Fruit fly (Drosophila melanogaster) whole organism, prepupa: ENCODE measurements around the gene CG9662.

Experiments
- Blimp-1 ChIP-seq: fragments of 200-800 bp; sonication (Bioruptor generic); optimal IDR thresholded peaks from 3 replicates; lab custom pipeline; 2017; ENCODE audit warnings: missing biosample characterization, missing genetic modification characterization, mild to moderate bottlenecking, moderate library complexity, missing genetic modification reagents
- CG10669 ChIP-seq: fragments of 200-800 bp; sonication (Bioruptor generic); optimal IDR thresholded peaks from 3 replicates; lab custom pipeline; 2018; ENCODE audit warnings: missing biosample characterization, mild to moderate bottlenecking, missing genetic modification characterization, moderate library complexity
- CG11294 ChIP-seq: fragments of 200-800 bp; sonication (Bioruptor generic); IDR thresholded peaks from 2 replicates; pipeline ENCODE4 v1.3.6; 2022; ENCODE audit warnings: missing biosample characterization, missing genetic modification characterization
- CG15336 ChIP-seq: fragments of 200-800 bp; sonication (Bioruptor generic); IDR thresholded peaks from 2 replicates; pipeline ENCODE4 v1.3.6; 2022; ENCODE audit warnings: missing biosample characterization, missing genetic modification characterization
- CG16779 ChIP-seq: fragments of 200-800 bp; sonication (Bioruptor generic); optimal IDR thresholded peaks from 3 replicates; lab custom pipeline; 2017; ENCODE audit warnings: missing biosample characterization, mild to moderate bottlenecking, missing genetic modification characterization
- CG3032 ChIP-seq: fragments of 200-800 bp; optimal IDR thresholded peaks from 2 replicates; lab custom pipeline; 2019; ENCODE audit warnings: missing biosample characterization, mild to moderate bottlenecking, missing genetic modification characterization, moderate library complexity
- CG34406 ChIP-seq: fragments of 200-800 bp; sonication (Bioruptor generic); optimal IDR thresholded peaks from 3 replicates; lab custom pipeline; 2016; ENCODE audit warnings: missing biosample characterization, missing genetic modification characterization
- CG6808 ChIP-seq: fragments of 200-800 bp; sonication (Bioruptor generic); optimal IDR thresholded peaks from 3 replicates; lab custom pipeline; 2017; ENCODE audit warnings: missing biosample characterization, missing genetic modification characterization, mild to moderate bottlenecking, moderate library complexity, missing genetic modification reagents
- CG7368 ChIP-seq: fragments of 200-800 bp; sonication (Bioruptor generic); optimal IDR thresholded peaks from 3 replicates; lab custom pipeline; 2016; ENCODE audit warnings: missing biosample characterization, missing genetic modification characterization
- CG8119 ChIP-seq: fragments of 200-800 bp; sonication (Bioruptor generic); IDR thresholded peaks from 3 replicates; pipeline ENCODE4 v1.3.6; 2022; ENCODE audit warnings: missing biosample characterization, missing genetic modification characterization
- CG9139 ChIP-seq: fragments of 200-800 bp; sonication (Bioruptor generic); optimal IDR thresholded peaks from 3 replicates; lab custom pipeline; 2017; ENCODE audit warnings: missing biosample characterization, mild to moderate bottlenecking, missing genetic modification characterization
- Eip78C ChIP-seq: fragments of 200-800 bp; sonication (Bioruptor generic); peaks from one replicate; lab custom pipeline; 2016; ENCODE audit warnings: missing biosample characterization, missing genetic modification characterization
- Eip93F ChIP-seq: fragments of 200-800 bp; sonication (Bioruptor generic); optimal IDR thresholded peaks from 2 replicates; lab custom pipeline; 2016; ENCODE audit warnings: missing biosample characterization, mild to moderate bottlenecking, missing genetic modification characterization
- Ets21C ChIP-seq: fragments of 200-800 bp; sonication (Bioruptor generic); optimal IDR thresholded peaks from 3 replicates; lab custom pipeline; 2016; ENCODE audit warnings: missing biosample characterization, missing genetic modification characterization
- Ets96B ChIP-seq: fragments of 200-800 bp; optimal IDR thresholded peaks from 2 replicates; lab custom pipeline; 2019; ENCODE audit warnings: missing biosample characterization, mild to moderate bottlenecking, missing genetic modification characterization, moderate library complexity
- Gug ChIP-seq: fragments of 200-800 bp; sonication (Bioruptor generic); IDR thresholded peaks from 2 replicates; pipeline ENCODE4 v1.3.6; 2022; ENCODE audit warnings: missing biosample characterization, missing genetic modification characterization
- Hr38 ChIP-seq: sonication (Bioruptor generic); optimal IDR thresholded peaks from 2 replicates; lab custom pipeline; 2016; ENCODE audit warnings: missing biosample characterization, missing genetic modification characterization
- Hr39 ChIP-seq: fragments of 200-800 bp; sonication (Bioruptor generic); optimal IDR thresholded peaks from 2 replicates; lab custom pipeline; 2016; ENCODE audit warnings: missing biosample characterization, missing genetic modification characterization
- Hr4 ChIP-seq: fragments of 200-800 bp; sonication (Bioruptor generic); optimal IDR thresholded peaks from 3 replicates; lab custom pipeline; 2016; ENCODE audit warnings: missing biosample characterization, missing genetic modification characterization
- Lpt ChIP-seq: fragments of 200-800 bp; sonication (Bioruptor generic); optimal IDR thresholded peaks from 3 replicates; lab custom pipeline; 2016; ENCODE audit warnings: missing biosample characterization, missing genetic modification characterization
- OdsH ChIP-seq: fragments of 200-800 bp; sonication (Bioruptor generic); optimal IDR thresholded peaks from 3 replicates; lab custom pipeline; 2016; ENCODE audit warnings: missing biosample characterization, missing genetic modification characterization
- Smox ChIP-seq: fragments of 200-800 bp; sonication (Bioruptor generic); optimal IDR thresholded peaks from 3 replicates; lab custom pipeline; 2016; ENCODE audit warnings: missing biosample characterization, missing genetic modification characterization
- Sox102F ChIP-seq: fragments of 200-800 bp; sonication (Bioruptor generic); optimal IDR thresholded peaks from 2 replicates; lab custom pipeline; 2016; ENCODE audit warnings: missing biosample characterization, mild to moderate bottlenecking, missing genetic modification characterization
- Sox15 ChIP-seq: fragments of 200-800 bp; sonication (Bioruptor generic); optimal IDR thresholded peaks from 3 replicates; lab custom pipeline; 2016; ENCODE audit warnings: missing biosample characterization, missing genetic modification characterization
- acj6 ChIP-seq: fragments of 200-800 bp; sonication (Bioruptor generic); optimal IDR thresholded peaks from 3 replicates; lab custom pipeline; 2016; ENCODE audit warnings: missing biosample characterization, missing genetic modification characterization
- cyc ChIP-seq: fragments of 200-800 bp; sonication (Bioruptor generic); optimal IDR thresholded peaks from 3 replicates; lab custom pipeline; 2016; ENCODE audit warnings: missing biosample characterization, missing genetic modification characterization
- dsx ChIP-seq: fragments of 200-800 bp; optimal IDR thresholded peaks from 3 replicates; lab custom pipeline; 2019; ENCODE audit warnings: missing biosample characterization, mild to moderate bottlenecking, missing genetic modification characterization, moderate library complexity; ENCODE audit not compliant: poor library complexity, severe bottlenecking
- eg ChIP-seq: fragments of 200-800 bp; sonication (Bioruptor generic); IDR thresholded peaks from 3 replicates; pipeline ENCODE4 v1.3.6; 2022; ENCODE audit warnings: missing biosample characterization, missing genetic modification characterization
- esn ChIP-seq: fragments of 200-800 bp; sonication (Bioruptor generic); optimal IDR thresholded peaks from 2 replicates; lab custom pipeline; 2016; ENCODE audit warnings: missing biosample characterization, mild to moderate bottlenecking, missing genetic modification characterization, moderate library complexity
- fd59A ChIP-seq: fragments of 200-800 bp; sonication (Bioruptor generic); optimal IDR thresholded peaks from 2 replicates; lab custom pipeline; 2017; ENCODE audit warnings: missing biosample characterization, mild to moderate bottlenecking, missing genetic modification characterization, missing genetic modification reagents
- net ChIP-seq: fragments of 200-800 bp; sonication (Bioruptor generic); optimal IDR thresholded peaks from 3 replicates; lab custom pipeline; 2016; ENCODE audit warnings: missing biosample characterization, missing genetic modification characterization
- pdm3 ChIP-seq: fragments of 200-800 bp; sonication (Bioruptor generic); optimal IDR thresholded peaks from 3 replicates; lab custom pipeline; 2016; ENCODE audit warnings: missing biosample characterization, missing genetic modification characterization
- salr ChIP-seq, 2 experiments: fragments of 200-800 bp; sonication (Bioruptor generic); optimal IDR thresholded peaks; 3 replicates each; lab custom pipeline; 2016 to 2018; ENCODE audit warnings: missing biosample characterization in 2 of 2, missing genetic modification characterization in 2 of 2, mild to moderate bottlenecking in 1 of 2
- ss ChIP-seq, 2 experiments: fragments of 200-800 bp; sonication (Bioruptor generic); optimal IDR thresholded peaks; 2 replicates in 1 of 2; 3 replicates in 1 of 2; lab custom pipeline; 2017 to 2018; ENCODE audit warnings: mild to moderate bottlenecking in 2 of 2, missing biosample characterization in 2 of 2, missing genetic modification characterization in 2 of 2, moderate library complexity in 1 of 2
- svp ChIP-seq: fragments of 200-800 bp; sonication (Bioruptor generic); peaks from one replicate; lab custom pipeline; 2016; ENCODE audit warnings: missing biosample characterization, missing genetic modification characterization
- topi ChIP-seq: fragments of 200-800 bp; sonication (Bioruptor generic); optimal IDR thresholded peaks from 3 replicates; lab custom pipeline; 2016; ENCODE audit warnings: missing biosample characterization, missing genetic modification characterization

The CG9662 gene

DNA sequence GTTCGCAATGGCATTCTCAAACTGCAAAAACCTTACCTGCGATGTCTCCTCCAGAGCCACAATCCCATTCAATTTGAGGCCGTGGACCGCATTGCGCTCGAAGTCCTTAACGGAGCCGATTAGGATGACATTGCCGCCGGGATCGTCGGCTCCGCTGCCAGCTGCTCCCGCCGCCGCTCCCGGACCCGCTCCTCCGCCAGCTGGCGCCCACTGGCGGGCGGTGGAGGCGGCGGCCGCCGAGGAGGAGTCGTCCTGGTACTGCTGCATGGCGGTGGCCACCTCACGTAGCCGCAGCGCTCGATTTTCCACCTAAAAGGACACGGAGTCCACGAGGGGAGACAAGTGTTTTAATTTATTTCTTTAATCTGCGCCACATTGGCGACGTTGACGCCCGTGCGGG is 31.2 kb upstream of the CG9662 start:
- TF ChIP-seq Eip78C (GFP tag; lab: Kevin White, UChicago) = no peak
- no peak for TF ChIP-seq pdm3 (GFP tag; lab: Kevin White, UChicago)
- no peak for TF ChIP-seq CG34406 (GFP tag; lab: Kevin White, UChicago)
- no peak for TF ChIP-seq fd59A (GFP tag; lab: Kevin White, UChicago)
- no peak for TF ChIP-seq topi
- TF ChIP-seq CG7368 = no peak
- TF ChIP-seq Eip93F (GFP tag; lab: Kevin White, UChicago) = no peak
- TF ChIP-seq Hr4 (GFP tag; lab: Kevin White, UChicago) = no peak
- no peak for TF ChIP-seq Smox
- no peak for TF ChIP-seq Gug (GFP tag; lab: Robert Waterston, UW)
- TF ChIP-seq esn (GFP tag; lab: Kevin White, UChicago) = no peak
- TF ChIP-seq Ets96B (tag; lab: Kevin White, UChicago) = no peak
- TF ChIP-seq cyc = no peak
- no peak for TF ChIP-seq ss (GFP tag; optimal IDR thresholded peaks at IDR 0.05; lab: Kevin White, UChicago)
- TF ChIP-seq, all 60 proteins: peak for 0

DNA sequence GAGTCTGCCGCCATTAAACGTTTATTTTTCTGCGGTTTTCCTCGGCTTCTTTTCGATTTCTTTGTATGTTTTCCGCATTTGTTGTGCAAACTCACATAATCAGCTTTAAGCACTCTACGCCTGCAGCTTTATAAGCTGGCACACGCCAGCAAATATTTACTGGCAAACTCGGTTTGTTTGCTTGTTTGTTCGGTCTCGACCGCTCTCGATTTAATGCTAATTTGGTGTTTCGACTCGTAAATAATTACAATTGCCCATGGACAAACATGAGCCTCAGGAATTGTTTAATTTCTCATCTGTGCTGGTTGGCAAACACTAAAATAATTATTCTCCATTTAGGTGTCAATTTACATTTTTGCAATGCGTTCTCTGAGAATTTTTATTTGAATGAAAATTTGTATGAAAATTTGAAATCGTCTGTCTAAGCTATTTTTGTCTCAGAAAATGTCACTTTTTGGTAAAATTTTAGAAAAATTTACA is 21.1 kb upstream of the CG9662 start, which contains the start of gene CG34175:
TSS of gene CG34175 (plus strand) at position 430 of the 480 bp plus-strand sequence.
- TF ChIP-seq CG16779 (tag; lab: Kevin White, UChicago) (no peak), CG11294 (GFP tag; lab: Robert Waterston, UW) (no peak), pdm3 (GFP tag; lab: Kevin White, UChicago) (no peak), OdsH (GFP tag; lab: Kevin White, UChicago) (no peak), Ets21C (GFP tag; lab: Kevin White, UChicago) (no peak), CG10669 (GFP tag; lab: Kevin White, UChicago) (no peak), dsx (GFP tag; lab: Kevin White, UChicago) (no peak)

DNA sequence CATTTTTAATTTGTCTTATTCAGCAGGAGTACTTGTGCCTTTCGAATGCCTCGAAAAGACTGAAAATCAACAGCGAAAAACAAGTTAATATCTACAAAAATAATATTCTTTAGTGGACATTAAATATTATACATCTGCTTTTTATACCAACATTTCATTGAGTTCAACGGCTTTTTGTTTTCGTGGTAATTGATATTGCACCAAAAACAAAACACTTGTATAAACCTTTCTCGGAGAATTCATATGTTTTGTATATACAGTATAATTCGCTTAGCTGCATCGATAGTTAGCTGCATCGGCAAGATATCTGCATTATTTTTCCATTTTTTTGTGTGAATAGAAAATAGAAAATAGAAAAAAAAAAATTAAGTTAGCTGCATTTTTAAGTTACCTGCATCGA is 11.9 kb upstream of the CG9662 start, which contains the start of gene CG42460:
TSS of gene CG42460 (minus strand) at position 101 of the 400 bp plus-strand sequence.
- TF ChIP-seq svp (GFP tag; lab: Kevin White, UChicago) = peak; percentile 13

DNA sequence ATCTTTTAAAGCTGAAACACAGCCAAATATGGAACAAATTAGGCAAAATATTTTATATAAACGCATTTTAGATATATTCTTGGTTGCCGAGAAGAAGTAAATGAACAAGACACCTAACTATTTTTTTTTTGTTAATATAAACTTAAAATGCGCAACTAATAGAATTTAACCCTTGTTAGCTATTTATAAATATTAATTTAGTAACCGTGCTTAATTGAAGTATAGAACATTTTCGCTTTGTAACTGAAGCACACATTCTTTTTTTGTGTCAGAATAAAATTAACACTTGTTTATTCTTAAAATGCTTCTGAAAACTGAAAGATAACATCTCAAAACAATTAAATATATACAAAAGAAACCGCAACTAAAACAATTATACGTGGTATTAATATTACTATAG is 11.1 kb upstream of the CG9662 start, which contains the start of gene Sfp23F:
TSS of gene Sfp23F (minus strand) at position 101 of the 400 bp plus-strand sequence.
- TF ChIP-seq net (GFP tag; lab: Kevin White, UChicago) = no peak
- no peak for TF ChIP-seq salr (GFP tag; optimal IDR thresholded peaks at IDR 0.05; lab: Kevin White, UChicago)
- TF ChIP-seq CG3032 = no peak
- no peak for TF ChIP-seq Sox102F (GFP tag; lab: Kevin White, UChicago)
- no peak for TF ChIP-seq CG8119
- no peak for TF ChIP-seq Hr39
- TF ChIP-seq CG6808 (GFP tag; lab: Kevin White, UChicago) = no peak
- no peak for TF ChIP-seq Blimp-1 (GFP tag; lab: Kevin White, UChicago)
- TF ChIP-seq Hr38 (GFP tag; lab: Kevin White, UChicago) = no peak
- no peak for TF ChIP-seq eg (GFP tag; lab: Robert Waterston, UW)
- no peak for TF ChIP-seq acj6 (GFP tag; lab: Kevin White, UChicago)
- TF ChIP-seq Lpt (GFP tag; lab: Kevin White, UChicago) = no peak
- TF ChIP-seq CG15336 (GFP tag; lab: Robert Waterston, UW) = no peak
- no peak for TF ChIP-seq dsx (GFP tag; lab: Kevin White, UChicago)
- TF ChIP-seq CG34406 (GFP tag; lab: Kevin White, UChicago) = no peak
- no peak for TF ChIP-seq CG9139 (GFP tag; lab: Kevin White, UChicago)
- TF ChIP-seq svp (GFP tag; lab: Kevin White, UChicago) = no peak
- TF ChIP-seq CG7368 = no peak
- no peak for TF ChIP-seq Sox15 (GFP tag; lab: Kevin White, UChicago)
- no peak for TF ChIP-seq CG11294 (GFP tag; lab: Robert Waterston, UW)
- TF ChIP-seq, all 60 proteins: peak for 0
